Worm (Caenorhabditis elegans) whole organism, L4/young adult: ENCODE results near the gene C14E2.4.

Source experiments
- W03F9.2 ChIP-seq: fragments of 150-350 bp; optimal IDR thresholded peaks from 2 replicates; lab custom pipeline; 2014; ENCODE audit warnings: missing biosample characterization, missing genetic modification characterization
- dao-5 ChIP-seq: sonication (generic microtip); optimal IDR thresholded peaks from 2 replicates; lab custom pipeline; 2016; ENCODE audit warnings: missing genotype, missing genetic modification characterization, moderate library complexity, missing compliant biosample characterization
- him-1 ChIP-seq: sonication (generic microtip); optimal IDR thresholded peaks from 2 replicates; lab custom pipeline; 2016; ENCODE audit warnings: missing genotype, missing genetic modification reagents, missing genetic modification characterization, missing compliant biosample characterization

DNA sequence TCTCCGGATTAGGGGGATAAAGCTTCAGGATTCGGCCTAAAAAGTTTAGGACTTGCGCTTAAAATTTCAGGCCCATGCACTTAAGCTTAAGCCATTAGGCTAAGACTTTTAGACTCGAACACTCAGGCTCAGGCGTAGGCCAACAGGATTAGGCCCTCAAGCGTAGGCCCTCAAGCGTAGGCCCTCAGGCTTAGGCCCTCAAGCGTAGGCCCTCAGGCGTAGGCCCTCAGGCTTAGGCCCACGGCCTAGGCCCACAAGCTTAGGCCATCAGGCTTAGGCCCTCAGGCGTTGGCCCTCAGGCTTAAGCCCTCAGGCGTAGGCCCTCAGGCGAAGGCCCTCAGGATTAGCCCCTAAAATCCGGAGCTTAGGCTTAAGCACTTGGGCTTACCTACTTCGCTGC, 29.4 kb upstream of the C14E2.4 start:
- no peak for TF ChIP-seq W03F9.2
- TF ChIP-seq him-1 (tag; lab: Kevin White, UChicago): no peak
- no peak for TF ChIP-seq dao-5 (tag; lab: Kevin White, UChicago)
